Worm (Caenorhabditis elegans): ENCODE measurements around the gene math-10.

DNA sequence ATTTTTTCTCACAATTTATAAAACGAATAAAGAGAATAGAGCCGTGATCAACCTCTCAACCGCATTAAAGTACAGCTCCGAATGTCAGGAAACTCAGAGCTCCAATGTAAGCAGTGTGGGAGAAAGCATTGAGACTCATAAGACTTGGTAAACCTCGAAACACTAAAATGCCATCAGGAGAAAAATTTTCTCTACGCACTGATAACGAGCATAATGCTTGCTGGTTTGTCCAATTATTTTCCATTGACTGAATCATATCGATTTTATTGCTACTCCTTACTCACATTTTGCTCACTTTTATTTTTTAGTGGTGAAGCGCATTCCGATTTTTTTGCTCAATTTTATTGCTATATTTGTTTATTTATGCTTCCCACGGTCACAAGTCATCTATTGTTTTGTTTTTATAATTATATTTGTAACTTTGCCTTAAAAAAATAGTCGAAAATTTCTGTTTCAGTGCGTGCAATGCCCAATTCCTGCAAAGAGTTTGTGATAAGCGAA is 41.1 kb upstream of the math-10 start, which contains the start of gene math-40:
- TF ChIP-seq lsy-2 (tag; optimal IDR thresholded peaks at IDR 0.05), result no peak
- no peak for TF ChIP-seq nhr-237 (tag; optimal IDR thresholded peaks at IDR 0.05)
